Worm (Caenorhabditis elegans): ENCODE data around the gene abt-4.

Gene abt-4

ce11 chrV:304613-305012, 25.9 kb downstream of the abt-4 start, which contains the start of gene F33E11.3:
Gene F33E11.3 (minus strand): TSS chrV:304713.
- TF ChIP-seq ceh-2 (tag; optimal IDR thresholded peaks at IDR 0.05) (no peak), tbx-2 (tag; optimal IDR thresholded peaks at IDR 0.05) (no peak), pha-2 (tag; optimal IDR thresholded peaks at IDR 0.05) (no peak)

ce11 chrV:303271-303670, 27.3 kb downstream of the abt-4 start:
- TF ChIP-seq hlh-8 (tag; optimal IDR thresholded peaks at IDR 0.05) (no peak), ceh-9 (tag; optimal IDR thresholded peaks at IDR 0.05) (no peak), elt-4 (tag; optimal IDR thresholded peaks at IDR 0.05) (peak; percentile 89), lin-11 (tag; optimal IDR thresholded peaks at IDR 0.05) (no peak)

DNA sequence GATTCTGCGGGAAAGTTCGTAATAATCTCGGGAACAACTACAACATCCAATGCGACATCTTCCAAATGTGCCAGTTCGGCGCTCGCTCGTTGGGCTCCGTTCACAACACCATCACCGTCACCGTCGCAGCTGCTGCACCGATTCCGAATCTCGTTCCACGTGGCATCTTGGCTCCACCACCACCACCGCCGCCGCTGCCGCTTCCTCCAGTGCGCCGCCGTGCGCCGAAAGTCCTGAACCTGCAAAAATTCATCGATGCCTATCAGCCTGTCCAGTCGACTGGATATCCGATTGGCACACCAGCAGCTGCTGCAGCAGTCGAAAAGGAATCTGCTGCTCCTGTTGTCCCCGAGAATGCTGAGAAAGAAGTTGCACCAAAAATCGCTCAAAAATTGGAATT, 32.1 kb downstream of the abt-4 start:
- TF ChIP-seq T23F11.4 (GFP tag; optimal IDR thresholded peaks at IDR 0.05) (no peak), ahr-1 (tag; optimal IDR thresholded peaks at IDR 0.05) (no peak), elt-2 (tag; optimal IDR thresholded peaks at IDR 0.05) (no peak), ceh-34 (tag; optimal IDR thresholded peaks at IDR 0.05) (no peak), ceh-48 (tag; optimal IDR thresholded peaks at IDR 0.05) (no peak), tbx-7 (tag; optimal IDR thresholded peaks at IDR 0.05) (no peak), dmd-4 (tag; optimal IDR thresholded peaks at IDR 0.05; ENCODE audit: borderline replicate concordance) (no peak), nhr-11 (tag; optimal IDR thresholded peaks at IDR 0.05) (no peak), K02D7.2 (tag; optimal IDR thresholded peaks at IDR 0.05) (no peak)

DNA sequence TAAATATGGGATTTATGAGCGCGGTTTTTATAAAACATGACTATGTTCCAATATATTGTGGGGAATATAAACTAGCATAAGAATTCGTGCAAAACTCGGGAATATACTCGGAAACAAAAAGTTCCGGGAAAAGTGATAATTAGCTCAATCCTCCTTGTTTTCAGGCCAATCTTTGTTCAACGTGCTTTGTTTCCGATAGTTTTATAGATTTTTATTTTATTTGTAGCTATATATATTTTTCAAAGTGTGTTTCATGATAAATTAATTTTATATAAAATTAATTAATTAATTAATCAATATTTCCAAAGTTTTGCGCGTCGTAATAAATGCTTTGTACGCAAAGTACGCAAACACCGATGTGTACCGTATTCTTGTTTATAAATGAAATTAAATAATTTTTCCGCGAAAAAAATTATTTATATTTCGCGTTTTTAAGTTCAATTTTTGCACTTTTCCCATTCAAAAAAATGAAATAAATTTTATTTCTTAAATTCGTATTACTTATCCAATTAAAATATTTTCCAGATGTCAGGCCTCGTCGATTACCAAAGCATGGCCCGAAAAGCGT, 33.0 kb downstream of the abt-4 start, which contains the start of gene F33E11.2:
F33E11.2 (plus strand) TSS at position 524 of the 568 bp plus-strand sequence.
- TF ChIP-seq elt-2 (tag; optimal IDR thresholded peaks at IDR 0.05) (no peak), fkh-10 (GFP tag; optimal IDR thresholded peaks at IDR 0.05) (no peak), ceh-6 (GFP tag; optimal IDR thresholded peaks at IDR 0.05) (no peak), ahr-1 (tag; optimal IDR thresholded peaks at IDR 0.05) (no peak), ama-1 (optimal IDR thresholded peaks at IDR 0.05) (no peak), pha-2 (tag; optimal IDR thresholded peaks at IDR 0.05) (no peak), ceh-22 (tag; optimal IDR thresholded peaks at IDR 0.05) (no peak), K02D7.2 (tag; optimal IDR thresholded peaks at IDR 0.05) (no peak), pha-4 (tag; optimal IDR thresholded peaks at IDR 0.05) (no peak), ceh-14 (tag; optimal IDR thresholded peaks at IDR 0.05) (no peak), unc-55 (GFP tag; optimal IDR thresholded peaks at IDR 0.05) (no peak), ceh-2 (tag; optimal IDR thresholded peaks at IDR 0.05) (no peak), mec-3 (tag; optimal IDR thresholded peaks at IDR 0.05; ENCODE audit: borderline replicate concordance) (no peak), hlh-15 (tag; optimal IDR thresholded peaks at IDR 0.05) (no peak), nhr-11 (tag; optimal IDR thresholded peaks at IDR 0.05) (no peak), T23F11.4 (GFP tag; optimal IDR thresholded peaks at IDR 0.05) (no peak), ceh-31 (tag; optimal IDR thresholded peaks at IDR 0.05) (no peak), ceh-34 (tag; optimal IDR thresholded peaks at IDR 0.05) (no peak), K09A11.1 (tag; optimal IDR thresholded peaks at IDR 0.05; ENCODE audit: insufficient read depth) (no peak)

ce11 chrV:295802-296201, 34.7 kb downstream of the abt-4 start:
- TF ChIP-seq ceh-22 (tag; optimal IDR thresholded peaks at IDR 0.05) (no peak), sox-2 (GFP tag; IDR thresholded peaks at IDR 0.05) (no peak), C08G9.2 (tag; optimal IDR thresholded peaks at IDR 0.05) (no peak), elt-4 (tag; optimal IDR thresholded peaks at IDR 0.05) (no peak), nhr-232 (tag; optimal IDR thresholded peaks at IDR 0.05) (no peak), ceh-34 (tag; optimal IDR thresholded peaks at IDR 0.05) (no peak)

- TF ChIP-seq K02D7.2 (tag; optimal IDR thresholded peaks at IDR 0.05) = no peak
- TF ChIP-seq npax-4 (tag; optimal IDR thresholded peaks at IDR 0.05) = no peak
- TF ChIP-seq ceh-6 (GFP tag; optimal IDR thresholded peaks at IDR 0.05) = no peak
- no peak for TF ChIP-seq ahr-1 (tag; optimal IDR thresholded peaks at IDR 0.05)
- peak; percentile 96 for TF ChIP-seq nfya-1 (tag; optimal IDR thresholded peaks at IDR 0.05)
Observed at ce11 chrV:285298-285697, 45.2 kb downstream of the abt-4 start.
